Fruit fly (Drosophila melanogaster) whole organism, wandering third instar larva: ENCODE results near the gene CG7968.

Experiments
- Abd-B ChIP-seq: fragments of >200 bp; optimal IDR thresholded peaks from 2 replicates; lab custom pipeline; 2017; ENCODE audit warnings: missing biosample characterization, missing genetic modification characterization
- CG9705 ChIP-seq: fragments of 200-800 bp; sonication (Bioruptor generic); optimal IDR thresholded peaks from 2 replicates; lab custom pipeline; 2018; ENCODE audit warnings: missing biosample characterization, mild to moderate bottlenecking, missing genetic modification characterization
- Dif ChIP-seq: fragments of 200-275, 200-300 bp; sonication (Bioruptor generic); optimal IDR thresholded peaks from 2 replicates; lab custom pipeline; 2018; ENCODE audit warnings: missing biosample characterization, missing genetic modification characterization; ENCODE audit not compliant: partially characterized antibody
- HLH106 ChIP-seq: fragments of 200-800 bp; optimal IDR thresholded peaks from 3 replicates; lab custom pipeline; 2019; ENCODE audit warnings: missing biosample characterization, mild to moderate bottlenecking, missing genetic modification characterization, moderate library complexity
- Hr78 ChIP-seq: fragments of >200 bp; optimal IDR thresholded peaks from 2 replicates; lab custom pipeline; 2017; ENCODE audit warnings: missing biosample characterization, missing genetic modification characterization
- Myc ChIP-seq: fragments of >200 bp; optimal IDR thresholded peaks from 2 replicates; lab custom pipeline; 2017
- OdsH ChIP-seq: fragments of 200-800 bp; sonication (Bioruptor generic); optimal IDR thresholded peaks from 2 replicates; lab custom pipeline; 2016; ENCODE audit warnings: missing biosample characterization, mild to moderate bottlenecking, missing genetic modification characterization
- Rel ChIP-seq, 2 experiments: fragments of 200-800 bp; sonication (Bioruptor generic) in 1 of 2; optimal IDR thresholded peaks; 2 replicates in 1 of 2; 3 replicates in 1 of 2; lab custom pipeline; 2016 to 2019; ENCODE audit warnings: mild to moderate bottlenecking in 2 of 2, missing biosample characterization in 2 of 2, missing genetic modification characterization in 2 of 2, moderate library complexity in 1 of 2
- br ChIP-seq: fragments of 200-800 bp; sonication (Bioruptor generic); optimal IDR thresholded peaks from 2 replicates; lab custom pipeline; 2016; ENCODE audit warnings: missing biosample characterization, missing genetic modification characterization
- fru ChIP-seq: fragments of 200-800 bp; sonication (Bioruptor generic); optimal IDR thresholded peaks from 3 replicates; lab custom pipeline; 2016; ENCODE audit warnings: missing biosample characterization, mild to moderate bottlenecking, missing genetic modification characterization
- psq ChIP-seq: fragments of 200-800 bp; sonication (Bioruptor generic); optimal IDR thresholded peaks from 3 replicates; lab custom pipeline; 2017; ENCODE audit warnings: missing biosample characterization, mild to moderate bottlenecking, missing genetic modification characterization, moderate library complexity

dm6 chr2L:13835002-13835910, 13.9 kb upstream of the CG7968 start, which contains the start of the genes mRpS23 and CenG1A:
- TF ChIP-seq fru (GFP tag; lab: Kevin White, UChicago) (peak; percentile 100), Dif (no peak), HLH106 (tag; lab: Kevin White, UChicago) (peak; percentile 100), br (GFP tag; lab: Kevin White, UChicago) (peak; percentile 100), Rel (GFP tag; optimal IDR thresholded peaks at IDR 0.05; lab: Kevin White, UChicago) (peak; percentile 99), Rel (tag; optimal IDR thresholded peaks at IDR 0.05; lab: Kevin White, UChicago) (peak; percentile 96), Myc (lab: Kevin White, UChicago) (peak; percentile 6), psq (peak; percentile 99), Abd-B (GFP tag; lab: Kevin White, UChicago) (no peak), OdsH (GFP tag; lab: Kevin White, UChicago) (peak; percentile 100), Hr78 (GFP tag; lab: Kevin White, UChicago) (no peak), CG9705 (GFP tag; lab: Kevin White, UChicago) (peak; percentile 99)
